Worm (Caenorhabditis elegans): ENCODE data around the gene F47C12.6.

DNA sequence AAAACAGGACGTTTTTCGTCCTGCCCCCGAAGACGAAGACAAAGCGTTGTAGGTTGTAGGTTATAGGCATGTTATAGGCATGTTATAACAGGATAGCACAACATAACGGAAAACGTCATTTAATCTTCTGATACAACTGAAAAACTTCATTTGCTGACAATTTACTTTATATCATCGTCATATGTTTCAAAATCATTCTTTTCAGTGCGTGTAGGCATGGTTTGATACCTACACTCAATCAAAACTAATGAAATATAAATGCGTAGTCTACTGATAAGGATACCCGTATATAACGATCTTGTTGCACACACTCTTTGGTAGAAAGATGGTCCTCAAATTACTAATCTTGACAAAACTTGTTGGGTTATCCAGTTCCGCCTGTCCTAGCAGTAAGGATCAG, 36.5 kb downstream of the F47C12.6 start, which contains the start of gene clec-74:
- TF ChIP-seq nhr-237 (tag; optimal IDR thresholded peaks at IDR 0.05) (no peak), egl-27 (tag; optimal IDR thresholded peaks at IDR 0.05) (no peak)

All from whole organism, L2 larva.